Worm (Caenorhabditis elegans): Measurements from ENCODE around the gene C34C12.8.

ce11 chrIII:3477375-3477774 is 17.2 kb downstream of the C34C12.8 start:
- TF ChIP-seq cog-1 (tag; optimal IDR thresholded peaks at IDR 0.05) (no peak), klf-2 (GFP tag; conservative IDR thresholded peaks at IDR 0.05) (no peak), tab-1 (GFP tag; IDR thresholded peaks at IDR 0.05) (no peak), T22C8.4 (GFP tag; IDR thresholded peaks at IDR 0.05) (no peak), ztf-23 (GFP tag; IDR thresholded peaks at IDR 0.05) (no peak), ref-1 (GFP tag; conservative IDR thresholded peaks at IDR 0.05) (no peak)

Data from whole organism, midembryonic.